Worm (Caenorhabditis elegans): ENCODE measurements around the gene gpx-7.

DNA sequence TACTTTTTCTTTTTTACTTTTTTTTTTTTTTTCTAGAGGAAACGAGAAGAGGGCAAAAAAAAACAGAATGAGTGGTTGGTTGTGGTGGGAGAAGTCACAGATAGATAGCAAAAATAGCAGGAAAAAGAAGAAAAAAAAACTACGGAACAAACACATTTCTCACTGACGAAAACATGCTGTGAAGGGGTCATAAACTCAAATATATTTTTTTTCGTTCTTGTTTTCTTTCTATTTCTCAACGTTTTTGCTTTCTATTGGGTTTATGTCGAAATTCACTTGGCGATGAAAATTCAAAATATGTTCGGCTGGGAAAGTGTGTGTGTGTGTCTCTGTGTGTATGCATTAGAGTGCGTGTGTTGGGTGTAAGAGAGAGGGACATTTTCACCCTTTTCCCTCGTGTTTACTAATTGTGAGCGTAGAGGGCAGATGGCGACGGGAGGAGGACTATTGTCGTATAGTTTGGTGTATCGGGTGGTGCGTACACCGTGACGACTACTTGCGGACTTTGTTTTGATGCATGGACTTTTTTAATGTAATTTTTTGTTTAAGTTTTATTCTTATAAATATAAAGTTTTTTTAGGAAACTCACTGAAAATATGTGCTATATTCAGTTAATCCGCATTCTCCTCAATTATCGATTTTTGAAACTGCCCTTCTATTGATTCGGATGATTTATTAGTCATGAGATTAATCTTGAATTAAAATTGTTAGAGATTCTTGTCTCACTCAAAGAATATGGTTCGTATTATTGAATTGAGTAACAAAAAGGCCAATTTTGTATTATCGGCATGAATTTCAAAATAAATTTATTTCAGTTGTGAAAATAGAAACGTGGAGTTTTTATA lies 10.0 kb upstream of the gpx-7 start:
- TF ChIP-seq fkh-10 (GFP tag; optimal IDR thresholded peaks at IDR 0.05) = no peak
- no peak for TF ChIP-seq pqm-1 (tag; optimal IDR thresholded peaks at IDR 0.05)
- TF ChIP-seq snpc-4 (tag; optimal IDR thresholded peaks at IDR 0.05) = no peak
- TF ChIP-seq snu-23 (GFP tag; optimal IDR thresholded peaks at IDR 0.05) = peak; percentile 77
- peak; percentile 54 for TF ChIP-seq tbx-2 (tag; optimal IDR thresholded peaks at IDR 0.05)
- peak; percentile 47 to 68 for TF ChIP-seq lsy-2 (tag; optimal IDR thresholded peaks at IDR 0.05)
- no peak for TF ChIP-seq ets-5 (GFP tag; IDR thresholded peaks at IDR 0.05)
